Worm (Caenorhabditis elegans) whole organism, mixed stage, embryonic: Measurements from ENCODE around the gene elmd-1.

ENCODE experiments used
- M03D4.4 ChIP-seq: sonication (generic microtip); optimal IDR thresholded peaks from 2 replicates; lab custom pipeline; 2017; ENCODE audit warnings: mild to moderate bottlenecking, missing genetic modification characterization, missing compliant biosample characterization
- bed-3 ChIP-seq: fragments of 200-800 bp; sonication (Bioruptor generic); optimal IDR thresholded peaks from 3 replicates; lab custom pipeline; 2018; ENCODE audit warnings: mild to moderate bottlenecking, missing genetic modification characterization, moderate library complexity, missing compliant biosample characterization
- blmp-1 ChIP-seq: fragments of 150-350 bp; optimal IDR thresholded peaks from 2 replicates; lab custom pipeline; 2014; ENCODE audit warnings: missing biosample characterization, missing genetic modification characterization
- ceh-39 ChIP-seq: fragments of 150-350 bp; optimal IDR thresholded peaks from 2 replicates; lab custom pipeline; 2014; ENCODE audit warnings: missing biosample characterization, missing genetic modification characterization
- ceh-43 ChIP-seq: fragments of 200-800 bp; sonication (Bioruptor generic); optimal IDR thresholded peaks from 2 replicates; lab custom pipeline; 2018; ENCODE audit warnings: mild to moderate bottlenecking, missing genetic modification characterization, moderate library complexity, missing compliant biosample characterization
- ceh-83 ChIP-seq: fragments of 200-800 bp; sonication (Bioruptor generic); optimal IDR thresholded peaks from 2 replicates; lab custom pipeline; 2018; ENCODE audit warnings: mild to moderate bottlenecking, missing genetic modification characterization, missing compliant biosample characterization
- ces-1 ChIP-seq: fragments of 150-350 bp; optimal IDR thresholded peaks from 2 replicates; lab custom pipeline; 2014; ENCODE audit warnings: missing biosample characterization, missing genetic modification reagents, missing genetic modification characterization
- cnd-1 ChIP-seq: fragments of 200-800 bp; sonication (Bioruptor generic); optimal IDR thresholded peaks from 2 replicates; lab custom pipeline; 2018; ENCODE audit warnings: mild to moderate bottlenecking, missing genetic modification characterization, missing compliant biosample characterization
- elt-3 ChIP-seq: fragments of 150-350 bp; optimal IDR thresholded peaks from 2 replicates; lab custom pipeline; 2014; ENCODE audit warnings: missing biosample characterization, missing genetic modification characterization
- flh-1 ChIP-seq: fragments of 200-800 bp; sonication (Bioruptor generic); optimal IDR thresholded peaks from 2 replicates; lab custom pipeline; 2018; ENCODE audit warnings: mild to moderate bottlenecking, missing genetic modification characterization, moderate library complexity, missing compliant biosample characterization
- ham-2 ChIP-seq: fragments of 200-800 bp; sonication (Bioruptor generic); optimal IDR thresholded peaks from 2 replicates; lab custom pipeline; 2018; ENCODE audit warnings: mild to moderate bottlenecking, missing genetic modification characterization, missing compliant biosample characterization
- hlh-1 ChIP-seq: fragments of 150-350 bp; optimal IDR thresholded peaks from 2 replicates; lab custom pipeline; 2014; ENCODE audit warnings: missing biosample characterization, missing genetic modification reagents, missing genetic modification characterization
- lin-13 ChIP-seq: fragments of 150-350 bp; optimal IDR thresholded peaks from 2 replicates; lab custom pipeline; 2014; ENCODE audit warnings: missing biosample characterization, missing genetic modification characterization
- lin-32 ChIP-seq: fragments of 200-800 bp; sonication (Bioruptor generic); optimal IDR thresholded peaks from 2 replicates; lab custom pipeline; 2018; ENCODE audit warnings: mild to moderate bottlenecking, missing genetic modification characterization, missing compliant biosample characterization
- lsy-2 ChIP-seq: fragments of 150-350 bp; optimal IDR thresholded peaks from 2 replicates; lab custom pipeline; 2014; ENCODE audit warnings: missing biosample characterization, missing genetic modification characterization
- mab-5 ChIP-seq: fragments of 150-350 bp; optimal IDR thresholded peaks from 2 replicates; lab custom pipeline; 2014; ENCODE audit warnings: missing biosample characterization, missing genetic modification characterization
- mep-1 ChIP-seq: fragments of 150-350 bp; optimal IDR thresholded peaks from 2 replicates; lab custom pipeline; 2017; ENCODE audit warnings: missing biosample characterization, missing genetic modification reagents, missing genetic modification characterization, inconsistent platforms
- mls-2 ChIP-seq: sonication (generic microtip); optimal IDR thresholded peaks from 2 replicates; lab custom pipeline; 2016; ENCODE audit warnings: mild to moderate bottlenecking, missing genetic modification characterization, moderate library complexity, missing compliant biosample characterization
- nhr-2 ChIP-seq: fragments of 150-350 bp; optimal IDR thresholded peaks from 2 replicates; lab custom pipeline; 2014; ENCODE audit warnings: missing biosample characterization, missing genetic modification characterization
- nhr-237 ChIP-seq: fragments of 150-350 bp; optimal IDR thresholded peaks from 2 replicates; lab custom pipeline; 2014; ENCODE audit warnings: missing biosample characterization, missing genetic modification characterization
- nhr-28 ChIP-seq: fragments of 150-350 bp; optimal IDR thresholded peaks from 2 replicates; lab custom pipeline; 2014; ENCODE audit warnings: missing biosample characterization, missing genetic modification characterization
- nhr-76 ChIP-seq: sonication (generic microtip); optimal IDR thresholded peaks from 2 replicates; lab custom pipeline; 2017; ENCODE audit warnings: missing biosample characterization, missing genetic modification characterization
- pha-4 ChIP-seq: fragments of 150-350 bp; optimal IDR thresholded peaks from 2 replicates; lab custom pipeline; 2018; ENCODE audit warnings: missing biosample characterization, missing genetic modification reagents, missing genetic modification characterization
- sem-2 ChIP-seq: fragments of 200-800 bp; sonication (Bioruptor generic); optimal IDR thresholded peaks from 2 replicates; lab custom pipeline; 2018; ENCODE audit warnings: mild to moderate bottlenecking, missing genetic modification characterization, missing compliant biosample characterization
- snpc-4 ChIP-seq: fragments of 150-350 bp; optimal IDR thresholded peaks from 2 replicates; lab custom pipeline; 2014; ENCODE audit warnings: missing biosample characterization, missing genetic modification characterization
- unc-120 ChIP-seq: sonication (generic microtip); optimal IDR thresholded peaks from 2 replicates; lab custom pipeline; 2017; ENCODE audit warnings: missing genetic modification characterization, missing compliant biosample characterization; ENCODE audit not compliant: poor library complexity, severe bottlenecking
- unc-39 ChIP-seq: fragments of 150-350 bp; optimal IDR thresholded peaks from 2 replicates; lab custom pipeline; 2014; ENCODE audit warnings: missing biosample characterization, missing genetic modification characterization
- unc-62 ChIP-seq: fragments of 150-350 bp; optimal IDR thresholded peaks from 2 replicates; lab custom pipeline; 2014; ENCODE audit warnings: missing biosample characterization, missing genetic modification reagents, missing genetic modification characterization
- zip-8 ChIP-seq: fragments of 150-350 bp; optimal IDR thresholded peaks from 2 replicates; lab custom pipeline; 2014; ENCODE audit warnings: missing biosample characterization, missing genetic modification characterization
- ztf-11 ChIP-seq: fragments of 150-350 bp; optimal IDR thresholded peaks from 2 replicates; lab custom pipeline; 2014; ENCODE audit warnings: missing biosample characterization, missing genetic modification characterization

elmd-1 gene

DNA sequence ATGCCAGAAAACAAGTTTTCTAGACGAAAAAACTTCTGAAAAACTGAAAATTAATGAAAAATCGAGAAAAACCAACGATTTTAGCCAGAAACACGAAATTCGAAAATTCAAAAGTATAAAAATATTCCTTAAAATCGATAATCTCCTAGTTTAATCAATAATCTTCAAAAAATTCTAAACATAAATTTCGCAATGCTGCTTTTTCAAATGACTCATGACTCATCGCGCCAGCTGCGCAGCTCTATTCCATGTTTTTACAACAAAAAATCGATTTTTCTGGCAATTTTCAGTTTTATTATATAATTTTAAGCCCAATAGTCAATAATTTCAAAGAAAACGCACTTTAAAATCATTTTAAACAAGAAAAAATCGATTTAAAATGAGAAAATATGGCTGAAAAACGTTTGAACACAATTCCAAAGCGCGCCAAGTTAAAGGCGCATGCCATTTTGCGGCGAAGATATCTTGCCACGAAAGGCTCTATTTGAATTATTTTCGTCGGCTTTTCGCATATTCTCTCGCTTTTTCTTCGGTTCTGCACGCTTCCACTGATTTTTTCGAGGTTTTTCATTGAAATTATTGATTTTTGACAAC is 6.3 kb downstream of the elmd-1 start, which contains the start of gene cri-3:
TSS of gene cri-3 (plus strand) at position 482 of the 594 bp plus-strand sequence.
- TF ChIP-seq ham-2 (peak; percentile 20), blmp-1 (tag; lab: Kevin White, UChicago) (no peak), cnd-1 (tag; lab: Kevin White, UChicago) (no peak), mls-2 (tag; lab: Kevin White, UChicago) (no peak), mep-1 (tag; lab: Kevin White, UChicago) (no peak), snpc-4 (tag; lab: Kevin White, UChicago) (no peak), nhr-76 (tag; lab: Kevin White, UChicago) (no peak), lin-32 (GFP tag; lab: Kevin White, UChicago) (no peak), unc-120 (tag; lab: Kevin White, UChicago) (peak; percentile 88), sem-2 (GFP tag; lab: Kevin White, UChicago) (no peak), mab-5 (tag; lab: Kevin White, UChicago) (no peak), ces-1 (peak; percentile 27), hlh-1 (tag; lab: Kevin White, UChicago) (no peak), ztf-11 (tag; lab: Kevin White, UChicago) (no peak)

ce11 chrIII:3397678-3398077 is 8.0 kb downstream of the elmd-1 start, which contains the start of gene clpf-1:
TSS of gene clpf-1 (plus strand) at chrIII:3397743.
- TF ChIP-seq mls-2 (tag; lab: Kevin White, UChicago) (no peak), pha-4 (tag; lab: Kevin White, UChicago) (no peak), blmp-1 (tag; lab: Kevin White, UChicago) (no peak), ceh-43 (no peak), flh-1 (GFP tag; lab: Kevin White, UChicago) (no peak), nhr-76 (tag; lab: Kevin White, UChicago) (no peak), mep-1 (tag; lab: Kevin White, UChicago) (no peak), elt-3 (tag; lab: Kevin White, UChicago) (no peak), mab-5 (tag; lab: Kevin White, UChicago) (no peak), cnd-1 (tag; lab: Kevin White, UChicago) (no peak), ces-1 (no peak), lin-13 (tag; lab: Kevin White, UChicago) (no peak), ceh-39 (tag; lab: Kevin White, UChicago) (no peak), unc-39 (tag; lab: Kevin White, UChicago) (no peak)
- TF ChIP-seq, all 35 proteins: peak for 0

DNA sequence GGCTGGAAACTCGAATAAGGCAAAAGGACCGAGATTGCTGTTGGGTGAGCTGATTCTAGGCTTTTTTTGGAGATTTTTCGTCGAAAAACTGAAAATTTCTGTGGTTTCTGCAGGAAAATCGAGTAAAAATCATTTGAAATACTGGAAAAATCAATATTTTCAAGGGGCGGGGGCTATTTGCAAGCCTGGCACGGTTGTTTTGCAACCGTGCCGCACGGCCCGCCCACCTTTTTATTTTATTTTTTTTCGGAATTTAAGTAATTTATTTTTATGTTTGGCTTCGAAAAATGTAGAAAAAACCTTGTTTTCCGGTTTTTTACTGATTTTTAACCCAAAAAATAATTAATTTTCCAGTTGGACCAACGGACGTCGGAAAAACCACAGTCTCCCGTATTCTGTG is 8.8 kb downstream of the elmd-1 start:
- TF ChIP-seq M03D4.4 (peak; percentile 12), unc-120 (tag; lab: Kevin White, UChicago) (no peak)

DNA sequence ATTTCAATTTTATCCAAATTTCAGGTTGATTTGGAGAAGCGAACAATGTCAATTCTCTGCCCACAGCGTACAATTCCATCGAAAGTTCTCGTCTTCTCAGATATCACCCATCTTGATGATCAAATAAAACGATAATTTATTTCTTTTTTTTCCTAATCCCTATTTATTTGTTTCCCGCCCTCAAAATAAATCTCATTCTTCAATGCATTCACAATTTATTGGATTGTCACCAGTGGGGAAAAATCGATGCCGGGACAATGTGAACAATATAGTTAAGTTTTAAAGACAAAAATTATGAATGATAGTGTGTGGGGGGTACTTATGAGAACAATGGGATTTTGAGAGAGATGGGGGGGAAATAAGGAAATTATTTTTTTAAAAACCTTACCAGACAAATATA is 10.7 kb downstream of the elmd-1 start:
- no peak for TF ChIP-seq ceh-83 (GFP tag; lab: Kevin White, UChicago)
- no peak for TF ChIP-seq ceh-39 (tag; lab: Kevin White, UChicago)
- no peak for TF ChIP-seq ztf-11 (tag; lab: Kevin White, UChicago)
- TF ChIP-seq zip-8 (tag; lab: Kevin White, UChicago), result no peak

- peak; percentile 7 for TF ChIP-seq nhr-237 (tag; lab: Kevin White, UChicago)
- no peak for TF ChIP-seq unc-62
- peak; percentile 23 for TF ChIP-seq hlh-1 (tag; lab: Kevin White, UChicago)
- no peak for TF ChIP-seq M03D4.4
- peak; percentile 33 for TF ChIP-seq lsy-2 (tag; lab: Kevin White, UChicago)
- no peak for TF ChIP-seq cnd-1 (tag; lab: Kevin White, UChicago)
- peak; percentile 25 for TF ChIP-seq ces-1
- peak; percentile 61 for TF ChIP-seq mep-1 (tag; lab: Kevin White, UChicago)
Measured at ce11 chrIII:3404354-3404913, 14.7 kb downstream of the elmd-1 start, which contains the start of the genes npp-9 and F59A2.5. TSS of gene npp-9 (minus strand) at chrIII:3404479. TSS of gene F59A2.5 (plus strand) at chrIII:3404863.

DNA sequence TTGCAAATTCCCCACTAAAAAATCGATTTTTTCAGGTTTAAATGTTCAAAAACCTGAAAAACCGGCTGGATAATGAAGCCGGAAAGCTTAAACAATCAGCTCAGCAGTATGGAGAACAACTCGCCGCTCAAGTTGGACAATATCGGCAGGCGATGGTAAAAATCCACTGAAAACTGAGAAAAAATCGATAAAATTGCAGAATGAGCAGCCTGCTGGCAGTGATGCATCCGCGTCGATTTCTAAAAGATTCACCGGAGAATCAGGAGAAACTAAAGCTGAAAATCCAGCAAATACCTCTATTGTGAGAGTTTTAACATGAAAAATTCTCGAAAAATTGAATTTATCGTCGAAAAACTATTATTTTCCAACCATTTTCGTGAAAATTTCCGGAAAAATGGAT is 15.8 kb downstream of the elmd-1 start, which contains the start of gene golg-4:
TSS of gene golg-4 (plus strand) at position 34 of the 400 bp plus-strand sequence.
- no peak for TF ChIP-seq unc-62
- TF ChIP-seq cnd-1 (tag; lab: Kevin White, UChicago), result no peak
- TF ChIP-seq snpc-4 (tag; lab: Kevin White, UChicago), result no peak
- no peak for TF ChIP-seq zip-8 (tag; lab: Kevin White, UChicago)
- no peak for TF ChIP-seq nhr-28
- TF ChIP-seq mep-1 (tag; lab: Kevin White, UChicago), result no peak
- no peak for TF ChIP-seq ceh-39 (tag; lab: Kevin White, UChicago)
- TF ChIP-seq nhr-2 (tag; lab: Kevin White, UChicago), result no peak
- TF ChIP-seq ces-1, result no peak
- TF ChIP-seq blmp-1 (tag; lab: Kevin White, UChicago), result no peak
- no peak for TF ChIP-seq lin-13 (tag; lab: Kevin White, UChicago)
- no peak for TF ChIP-seq bed-3
- no peak for TF ChIP-seq ztf-11 (tag; lab: Kevin White, UChicago)
- TF ChIP-seq, all 35 proteins: peak for 0
